Worm (Caenorhabditis elegans): ENCODE results near the gene kmo-1.

Gene kmo-1

ce11 chrV:12039755-12040154 lies 30.6 kb downstream of the kmo-1 start (continued):
- TF ChIP-seq skn-1 (tag; optimal IDR thresholded peaks at IDR 0.05): no peak

- TF ChIP-seq rbr-2 (tag; optimal IDR thresholded peaks at IDR 0.05): peak; percentile 34
- no peak for TF ChIP-seq F49E8.2 (tag; optimal IDR thresholded peaks at IDR 0.05; ENCODE audit: borderline replicate concordance)
- no peak for TF ChIP-seq unc-39 (tag; optimal IDR thresholded peaks at IDR 0.05)
- no peak for TF ChIP-seq saeg-2 (GFP tag; IDR thresholded peaks at IDR 0.05)
- no peak for TF ChIP-seq ceh-28 (tag; optimal IDR thresholded peaks at IDR 0.05)
- no peak for TF ChIP-seq unc-130 (GFP tag; optimal IDR thresholded peaks at IDR 0.05)
- TF ChIP-seq spr-1 (tag; optimal IDR thresholded peaks at IDR 0.05): peak; percentile 18
- peak; percentile 30 for TF ChIP-seq lin-13 (GFP tag; optimal IDR thresholded peaks at IDR 0.05)
- no peak for TF ChIP-seq sdz-12 (GFP tag; optimal IDR thresholded peaks at IDR 0.05)
- no peak for TF ChIP-seq vab-7 (GFP tag; IDR thresholded peaks at IDR 0.05)
- no peak for TF ChIP-seq jun-1 (tag; optimal IDR thresholded peaks at IDR 0.05)
- TF ChIP-seq mxl-3 (GFP tag; optimal IDR thresholded peaks at IDR 0.05): no peak
- no peak for TF ChIP-seq aly-2 (tag; optimal IDR thresholded peaks at IDR 0.05)
- no peak for TF ChIP-seq ceh-20 (GFP tag; IDR thresholded peaks at IDR 0.05)
- no peak for TF ChIP-seq gei-8 (GFP tag; optimal IDR thresholded peaks at IDR 0.05)
- TF ChIP-seq lsy-2 (tag; optimal IDR thresholded peaks at IDR 0.05): peak in 1 of 2 experiments; percentile 12
- peak; percentile 31 for TF ChIP-seq hlh-30 (tag; optimal IDR thresholded peaks at IDR 0.05; ENCODE audit: insufficient read depth)
- no peak for TF ChIP-seq nhr-111 (GFP tag; optimal IDR thresholded peaks at IDR 0.05)
- no peak for TF ChIP-seq ceh-82 (tag; optimal IDR thresholded peaks at IDR 0.05)
- TF ChIP-seq tra-1 (GFP tag; IDR thresholded peaks at IDR 0.05): no peak
- no peak for TF ChIP-seq nhr-48 (tag; optimal IDR thresholded peaks at IDR 0.05)
- TF ChIP-seq lin-38 (GFP tag; IDR thresholded peaks at IDR 0.05): peak; percentile 28; the same call in 1 of the 2 replicates
- peak; percentile 88 for TF ChIP-seq set-16 (GFP tag; IDR thresholded peaks at IDR 0.05)
- TF ChIP-seq ama-1 (optimal IDR thresholded peaks at IDR 0.05): peak; percentile 45
- no peak for TF ChIP-seq pha-4 (GFP tag; IDR thresholded peaks at IDR 0.05)
- TF ChIP-seq pha-4 (tag; optimal IDR thresholded peaks at IDR 0.05): no peak
- TF ChIP-seq php-3 (GFP tag; IDR thresholded peaks at IDR 0.05): no peak
- TF ChIP-seq spr-3 (GFP tag; optimal IDR thresholded peaks at IDR 0.05): no peak
- no peak for TF ChIP-seq pqm-1 (tag; optimal IDR thresholded peaks at IDR 0.05)
- TF ChIP-seq lim-7 (GFP tag; IDR thresholded peaks at IDR 0.05): no peak
- no peak for TF ChIP-seq mdl-1 (tag; optimal IDR thresholded peaks at IDR 0.05)
- peak; percentile 9 for TF ChIP-seq F37D6.2 (tag; optimal IDR thresholded peaks at IDR 0.05)
- no peak for TF ChIP-seq T20F7.1 (GFP tag; optimal IDR thresholded peaks at IDR 0.05)
- no peak for TF ChIP-seq F26F4.8 (GFP tag; conservative IDR thresholded peaks at IDR 0.05)
- 0 out of 2 replicates have a peak, but pooled peaks have one; percentile 15 for TF ChIP-seq ctbp-1 (GFP tag; IDR thresholded peaks at IDR 0.05)
- no peak for TF ChIP-seq nhr-77 (tag; optimal IDR thresholded peaks at IDR 0.05)
- TF ChIP-seq nhr-25 (tag; optimal IDR thresholded peaks at IDR 0.05; ENCODE audit: borderline replicate concordance, insufficient read depth): no peak
- peak; percentile 63 for TF ChIP-seq hmg-1.1 (GFP tag; IDR thresholded peaks at IDR 0.05)
- TF ChIP-seq arid-1 (GFP tag; conservative IDR thresholded peaks at IDR 0.05): no peak
- TF ChIP-seq hlh-11 (tag; optimal IDR thresholded peaks at IDR 0.05): no peak
- no peak for TF ChIP-seq R02D3.7 (tag; optimal IDR thresholded peaks at IDR 0.05)
- TF ChIP-seq mes-2 (tag; optimal IDR thresholded peaks at IDR 0.05; ENCODE audit: poor library complexity, severe bottlenecking): peak; percentile 51
- no peak for TF ChIP-seq lin-15B (tag; optimal IDR thresholded peaks at IDR 0.05)
- no peak for TF ChIP-seq Y105C5A.15 (GFP tag; IDR thresholded peaks at IDR 0.05)
- TF ChIP-seq nhr-11 (tag; optimal IDR thresholded peaks at IDR 0.05): no peak
- no peak for TF ChIP-seq snpc-1.2 (GFP tag; IDR thresholded peaks at IDR 0.05)
- TF ChIP-seq dmd-6 (GFP tag; IDR thresholded peaks at IDR 0.05): no peak
- no peak for TF ChIP-seq madf-9 (GFP tag; conservative IDR thresholded peaks at IDR 0.05)
- no peak for TF ChIP-seq nhr-76 (tag; optimal IDR thresholded peaks at IDR 0.05)
Observed at ce11 chrV:12038783-12039182, 31.5 kb downstream of the kmo-1 start.
